Fruit fly (Drosophila melanogaster) whole organism, adult: ENCODE results near the gene Pxd.

ENCODE experiments used
- kay ChIP-seq: fragments of 200-800 bp; sonication (Bioruptor generic); peaks from one replicate; lab custom pipeline; 2016; ENCODE audit warnings: missing biosample characterization, missing genetic modification characterization, borderline replicate concordance
- pad ChIP-seq: fragments of 200-800 bp; sonication (Bioruptor generic); optimal IDR thresholded peaks from 3 replicates; lab custom pipeline; 2017; ENCODE audit warnings: missing biosample characterization, missing genetic modification characterization, mild to moderate bottlenecking, moderate library complexity, missing genetic modification reagents

dm6 chr3R:17028393-17028792, 14.0 kb downstream of the Pxd start, which contains the start of gene CG5225:
- no peak for TF ChIP-seq pad (GFP tag; lab: Kevin White, UChicago)
- TF ChIP-seq kay (GFP tag; lab: Kevin White, UChicago) = no peak
